Worm (Caenorhabditis elegans): ENCODE data around the gene F15B10.3.

Gene F15B10.3

DNA sequence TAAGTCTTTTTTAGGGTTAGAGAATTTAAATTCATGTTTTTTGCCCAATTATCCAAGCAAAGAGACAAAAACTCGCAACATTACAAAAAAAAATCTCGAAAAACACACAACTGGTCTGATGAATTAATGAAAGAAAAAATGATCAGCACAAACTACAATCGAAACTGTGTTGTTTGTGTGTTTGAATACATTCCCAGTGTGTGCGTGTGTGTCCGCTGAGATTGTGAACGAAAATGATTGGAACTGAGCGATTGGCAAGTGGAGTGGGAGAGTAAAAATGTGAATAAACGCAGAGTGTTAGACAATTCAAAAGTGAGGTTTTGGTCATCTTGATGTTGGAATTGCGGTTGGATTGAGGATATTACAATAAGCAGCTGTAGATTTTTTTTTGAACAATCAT lies 4.1 kb downstream of the F15B10.3 start:
- TF ChIP-seq cebp-1 (GFP tag; IDR thresholded peaks at IDR 0.05), result no peak
- peak; percentile 5 for TF ChIP-seq cebp-1 (tag; optimal IDR thresholded peaks at IDR 0.05)
- no peak for TF ChIP-seq somi-1 (GFP tag; optimal IDR thresholded peaks at IDR 0.05)

DNA sequence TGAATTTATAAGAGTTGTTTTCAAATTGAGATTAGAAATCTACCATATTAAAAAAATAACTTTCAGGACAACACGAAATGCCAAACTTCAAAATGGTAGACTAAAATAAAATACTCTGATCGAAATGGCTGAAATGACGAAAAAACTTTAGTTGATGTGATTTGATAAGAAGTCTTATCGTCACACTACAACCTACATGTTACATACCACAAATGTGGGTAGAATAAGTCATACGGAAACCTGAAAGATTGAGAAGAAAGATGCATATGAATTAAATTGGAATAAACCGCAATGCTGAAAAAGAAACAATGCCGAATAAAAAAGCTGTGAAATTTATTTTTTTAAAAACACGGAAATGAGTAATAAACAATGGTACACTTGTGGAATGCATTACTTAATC lies 4.6 kb downstream of the F15B10.3 start:
- TF ChIP-seq D2030.7 (GFP tag; IDR thresholded peaks at IDR 0.05) (no peak), aptf-3 (GFP tag; IDR thresholded peaks at IDR 0.05) (no peak), lag-1 (GFP tag; IDR thresholded peaks at IDR 0.05) (no peak), nhr-80 (tag; optimal IDR thresholded peaks at IDR 0.05) (peak; percentile 6), fkh-3 (tag; optimal IDR thresholded peaks at IDR 0.05) (no peak), cebp-1 (GFP tag; IDR thresholded peaks at IDR 0.05) (no peak), cebp-1 (tag; optimal IDR thresholded peaks at IDR 0.05) (no peak)

- TF ChIP-seq F23B12.7 (tag; optimal IDR thresholded peaks at IDR 0.05; ENCODE audit: insufficient read depth) (peak; percentile 16), lsl-1 (GFP tag; optimal IDR thresholded peaks at IDR 0.05) (peak; percentile 32), D2030.7 (GFP tag; IDR thresholded peaks at IDR 0.05) (peak; percentile 36; the same call in 1 of the 2 replicates), mcd-1 (GFP tag; IDR thresholded peaks at IDR 0.05) (peak; percentile 51; the same call in 1 of the 2 replicates), attf-5 (GFP tag; optimal IDR thresholded peaks at IDR 0.05) (peak; percentile 27), hsf-1 (GFP tag; IDR thresholded peaks at IDR 0.05) (peak; percentile 45; the same call in 1 of the 2 replicates), atf-7 (tag; optimal IDR thresholded peaks at IDR 0.05) (no peak), snpc-4 (GFP tag; optimal IDR thresholded peaks at IDR 0.05) (no peak), snpc-4 (tag; optimal IDR thresholded peaks at IDR 0.05) (peak in 3 of 4 experiments; percentile 67 to 82 (median 74)), madf-6 (GFP tag; IDR thresholded peaks at IDR 0.05) (peak; percentile 31; the same call in 1 of the 2 replicates), hmg-1.2 (GFP tag; IDR thresholded peaks at IDR 0.05) (peak; percentile 100), rec-8 (tag; optimal IDR thresholded peaks at IDR 0.05) (no peak), xnd-1 (tag; optimal IDR thresholded peaks at IDR 0.05) (no peak)
Observed at ce11 chrIV:6613296-6613695, 10.8 kb downstream of the F15B10.3 start, which contains the start of gene drh-1. drh-1 (minus strand) TSS chrIV:6613353.

DNA sequence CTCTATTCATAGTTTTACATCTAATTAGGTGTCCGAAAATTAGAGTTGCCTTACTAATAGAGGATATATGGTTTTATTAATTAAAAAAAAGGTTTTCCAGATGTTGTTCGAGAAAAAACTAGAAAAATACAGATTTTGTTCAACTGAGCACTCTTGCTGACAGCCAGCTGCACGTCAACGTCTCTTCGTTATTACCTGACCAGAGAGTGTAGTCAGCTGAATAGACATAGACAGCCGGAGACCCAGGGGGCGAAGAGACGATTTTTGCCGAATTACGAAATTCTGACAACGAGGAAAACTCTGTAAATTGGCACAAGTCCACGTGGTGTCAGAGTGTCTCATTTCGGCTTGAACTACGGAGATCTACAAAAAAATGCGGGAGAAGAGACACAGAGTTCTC lies 16.1 kb downstream of the F15B10.3 start:
- TF ChIP-seq cebp-1 (GFP tag; IDR thresholded peaks at IDR 0.05) (peak; percentile 83), cebp-1 (tag; optimal IDR thresholded peaks at IDR 0.05) (peak; percentile 95), nhr-90 (tag; optimal IDR thresholded peaks at IDR 0.05) (no peak), ZK185.1 (tag; optimal IDR thresholded peaks at IDR 0.05; ENCODE audit: poor library complexity, severe bottlenecking) (no peak), Y95B8A.8 (GFP tag; IDR thresholded peaks at IDR 0.05) (no peak), snpc-3.4 (tag; optimal IDR thresholded peaks at IDR 0.05) (no peak), nhr-80 (tag; optimal IDR thresholded peaks at IDR 0.05) (peak; percentile 27), lin-26 (GFP tag; IDR thresholded peaks at IDR 0.05) (no peak), hmg-20 (GFP tag; IDR thresholded peaks at IDR 0.05) (no peak), D2030.7 (GFP tag; IDR thresholded peaks at IDR 0.05) (no peak), fkh-3 (tag; optimal IDR thresholded peaks at IDR 0.05) (no peak), hmg-1.2 (GFP tag; IDR thresholded peaks at IDR 0.05) (peak; percentile 52; the same call in 1 of the 2 replicates), mel-28 (tag; optimal IDR thresholded peaks at IDR 0.05; ENCODE audit: borderline replicate concordance) (no peak), lin-40 (tag; optimal IDR thresholded peaks at IDR 0.05) (peak; percentile 3), madf-8 (GFP tag; conservative IDR thresholded peaks at IDR 0.05) (no peak), ztf-18 (tag; optimal IDR thresholded peaks at IDR 0.05) (peak; percentile 0), dpl-1 (GFP tag; optimal IDR thresholded peaks at IDR 0.05) (no peak), tbx-9 (tag; optimal IDR thresholded peaks at IDR 0.05; ENCODE audit: borderline replicate concordance) (no peak), F33H1.4 (GFP tag; IDR thresholded peaks at IDR 0.05) (no peak), attf-5 (GFP tag; optimal IDR thresholded peaks at IDR 0.05) (peak; percentile 81)

All from whole organism, young adult.